Fruit fly (Drosophila melanogaster) whole organism, pupa: ENCODE measurements around the gene CG14120.

Experiments used
- CG10348 ChIP-seq: fragments of 200-800 bp; sonication (Bioruptor generic); IDR thresholded peaks from 2 replicates; pipeline ENCODE4 v1.3.6; 2022; ENCODE audit warnings: missing biosample characterization, missing genetic modification characterization
- CG12605 ChIP-seq: fragments of 200-800 bp; sonication (Bioruptor generic); IDR thresholded peaks from 2 replicates; pipeline ENCODE4 v1.3.6; 2022; ENCODE audit warnings: missing biosample characterization, missing genetic modification characterization
- CG13204 ChIP-seq: fragments of 200-800 bp; sonication (Bioruptor generic); optimal IDR thresholded peaks from 2 replicates; lab custom pipeline; 2018; ENCODE audit warnings: missing biosample characterization, mild to moderate bottlenecking, missing genetic modification characterization, moderate library complexity
- CG14655 ChIP-seq: fragments of 200-800 bp; sonication (Bioruptor generic); optimal IDR thresholded peaks from 3 replicates; lab custom pipeline; 2017; ENCODE audit warnings: mild to moderate bottlenecking, missing biosample characterization, missing genetic modification reagents, missing genetic modification characterization
- CG15710 ChIP-seq: fragments of 200-800 bp; sonication (Bioruptor generic); optimal IDR thresholded peaks from 2 replicates; lab custom pipeline; 2018; ENCODE audit warnings: missing biosample characterization, mild to moderate bottlenecking, missing genetic modification characterization, moderate library complexity
- CG17806 ChIP-seq: fragments of 200-800 bp; sonication (Bioruptor generic); optimal IDR thresholded peaks from 2 replicates; lab custom pipeline; 2018; ENCODE audit warnings: missing biosample characterization, mild to moderate bottlenecking, missing genetic modification characterization, moderate library complexity
- CG32121 ChIP-seq: fragments of 200-800 bp; sonication (Bioruptor generic); IDR thresholded peaks from 2 replicates; pipeline ENCODE4 v1.3.6; 2022; ENCODE audit warnings: missing biosample characterization, missing genetic modification characterization
- CG34367 ChIP-seq: fragments of 200-800 bp; sonication (Bioruptor generic); optimal IDR thresholded peaks from 2 replicates; lab custom pipeline; 2018; ENCODE audit warnings: missing biosample characterization, mild to moderate bottlenecking, missing genetic modification characterization
- CG4496 ChIP-seq: fragments of 200-800 bp; sonication (Bioruptor generic); IDR thresholded peaks from 3 replicates; pipeline ENCODE4 v1.3.6; 2022; ENCODE audit warnings: missing biosample characterization, missing genetic modification characterization
- CG8159 ChIP-seq: fragments of 200-800 bp; sonication (Bioruptor generic); optimal IDR thresholded peaks from 3 replicates; lab custom pipeline; 2018; ENCODE audit warnings: missing biosample characterization, mild to moderate bottlenecking, missing genetic modification characterization, moderate library complexity
- CG8301 ChIP-seq: fragments of 200-800 bp; sonication (Bioruptor generic); optimal IDR thresholded peaks from 2 replicates; lab custom pipeline; 2018; ENCODE audit warnings: missing biosample characterization, mild to moderate bottlenecking, missing genetic modification characterization
- CG9948 ChIP-seq: fragments of 200-800 bp; sonication (Bioruptor generic); optimal IDR thresholded peaks from 2 replicates; lab custom pipeline; 2018; ENCODE audit warnings: missing biosample characterization, mild to moderate bottlenecking, missing genetic modification characterization, moderate library complexity
- D1 ChIP-seq: fragments of 200-800 bp; sonication (Bioruptor generic); optimal IDR thresholded peaks from 2 replicates; lab custom pipeline; 2018; ENCODE audit warnings: missing biosample characterization, mild to moderate bottlenecking, missing genetic modification characterization, moderate library complexity
- EcR ChIP-seq: fragments of 200-800 bp; sonication (Bioruptor generic); optimal IDR thresholded peaks from 3 replicates; lab custom pipeline; 2019; ENCODE audit warnings: missing biosample characterization, missing genetic modification characterization, mild to moderate bottlenecking, moderate library complexity, missing genetic modification reagents
- Ets98B ChIP-seq: fragments of 200-800 bp; sonication (Bioruptor generic); IDR thresholded peaks from 2 replicates; pipeline ENCODE4 v1.3.6; 2022; ENCODE audit warnings: missing biosample characterization, missing genetic modification characterization
- Pif1A ChIP-seq: fragments of 200-800 bp; sonication (Bioruptor generic); optimal IDR thresholded peaks from 3 replicates; lab custom pipeline; 2016; ENCODE audit warnings: missing biosample characterization, missing genetic modification characterization
- Pif1B ChIP-seq: fragments of 200-800 bp; sonication (Bioruptor generic); optimal IDR thresholded peaks from 3 replicates; lab custom pipeline; 2016; ENCODE audit warnings: missing biosample characterization, missing genetic modification characterization
- Snoo ChIP-seq: fragments of 200-800 bp; sonication (Bioruptor generic); optimal IDR thresholded peaks from 3 replicates; lab custom pipeline; 2017; ENCODE audit warnings: missing biosample characterization, mild to moderate bottlenecking, missing genetic modification characterization, inconsistent platforms
- fd96Ca ChIP-seq: fragments of 200-800 bp; sonication (Bioruptor generic); IDR thresholded peaks from 3 replicates; pipeline ENCODE4 v1.3.6; 2022; ENCODE audit warnings: missing biosample characterization, missing genetic modification characterization
- gl ChIP-seq: fragments of 200-800 bp; sonication (Bioruptor generic); optimal IDR thresholded peaks from 2 replicates; lab custom pipeline; 2018; ENCODE audit warnings: missing biosample characterization, mild to moderate bottlenecking, missing genetic modification characterization
- rn ChIP-seq: fragments of 200-800 bp; sonication (Bioruptor generic); IDR thresholded peaks from 2 replicates; pipeline ENCODE4 v1.3.6; 2022; ENCODE audit warnings: missing biosample characterization, missing genetic modification characterization

Gene CG14120

DNA sequence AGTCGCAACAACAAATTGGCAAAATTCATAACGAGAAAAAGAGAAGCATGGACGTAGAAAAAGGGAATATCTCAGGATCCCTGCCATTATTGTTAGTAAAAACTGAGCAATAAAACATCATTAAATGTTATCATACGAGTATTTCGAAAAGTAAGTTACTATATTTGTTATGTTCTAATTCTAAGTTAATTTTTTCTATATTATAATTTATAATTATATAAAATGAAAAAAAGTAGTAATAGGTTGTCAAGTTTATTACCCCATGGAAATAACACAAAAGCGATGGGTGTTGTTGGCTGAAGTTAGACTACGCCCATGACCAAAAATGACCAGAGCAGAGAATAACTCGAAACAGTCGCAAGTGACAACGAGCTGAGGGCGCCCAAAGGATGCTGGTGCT lies 30.6 kb downstream of the CG14120 start:
- no peak for TF ChIP-seq Pif1B (GFP tag; lab: Kevin White, UChicago)
- no peak; the same call in 1 of the 2 replicates for TF ChIP-seq CG32121 (GFP tag; lab: Robert Waterston, UW)
- TF ChIP-seq CG10348 (GFP tag; lab: Robert Waterston, UW): no peak
- TF ChIP-seq CG34367: peak; percentile 62
- peak; percentile 33 for TF ChIP-seq CG8159 (tag; lab: Kevin White, UChicago)
- no peak for TF ChIP-seq Pif1A (GFP tag; lab: Kevin White, UChicago)
- peak; percentile 35; the same call in 1 of the 3 replicates for TF ChIP-seq fd96Ca (GFP tag; lab: Robert Waterston, UW)
- TF ChIP-seq CG17806 (tag; lab: Kevin White, UChicago): no peak
- TF ChIP-seq CG12605 (GFP tag; lab: Robert Waterston, UW): no peak
- TF ChIP-seq CG4496 (GFP tag; lab: Robert Waterston, UW): no peak
- no peak for TF ChIP-seq D1
- no peak for TF ChIP-seq CG8301
- TF ChIP-seq Snoo (tag; lab: Kevin White, UChicago): peak; percentile 85
- peak; percentile 63 for TF ChIP-seq CG13204
- no peak for TF ChIP-seq gl (tag; lab: Kevin White, UChicago)
- peak; percentile 83 for TF ChIP-seq CG15710 (tag; lab: Kevin White, UChicago)
- TF ChIP-seq CG9948 (tag; lab: Kevin White, UChicago): peak; percentile 1
- no peak for TF ChIP-seq rn (GFP tag; lab: Robert Waterston, UW)
- no peak for TF ChIP-seq CG14655 (GFP tag; lab: Kevin White, UChicago)
- no peak for TF ChIP-seq EcR
- TF ChIP-seq Ets98B: no peak
